Worm (Caenorhabditis elegans) whole organism, young adult: ENCODE measurements around the gene B0244.6.

Experiments used
- B0336.3 ChIP-seq: fragments of 200-800 bp; sonication (Bioruptor generic); IDR thresholded peaks from 2 replicates; pipeline ENCODE4 v1.3.6; 2022; ENCODE audit warnings: missing genetic modification characterization, missing compliant biosample characterization
- D2030.7 ChIP-seq: fragments of 200-800 bp; sonication (Bioruptor generic); IDR thresholded peaks from 2 replicates; pipeline ENCODE4 v1.3.6; 2022; ENCODE audit warnings: missing genetic modification reagents, missing genetic modification characterization, missing compliant biosample characterization
- F10E7.11 ChIP-seq: sonication (generic microtip); optimal IDR thresholded peaks from 2 replicates; lab custom pipeline; 2017; ENCODE audit warnings: mild to moderate bottlenecking, missing genetic modification characterization, moderate library complexity, missing compliant biosample characterization
- F22D6.2 ChIP-seq: sonication (generic microtip); optimal IDR thresholded peaks from 2 replicates; lab custom pipeline; 2016; ENCODE audit warnings: mild to moderate bottlenecking, missing genetic modification characterization, missing compliant biosample characterization
- F23B12.7 ChIP-seq: sonication (generic microtip); optimal IDR thresholded peaks from 2 replicates; lab custom pipeline; 2017; ENCODE audit warnings: missing genetic modification characterization, mild to moderate bottlenecking, missing compliant biosample characterization, antibody characterized with exemption, moderate library complexity; ENCODE audit not compliant: insufficient read depth
- F37B4.10 ChIP-seq: fragments of 200-800 bp; sonication (Bioruptor generic); IDR thresholded peaks from 2 replicates; pipeline ENCODE4 v1.3.6; 2022; ENCODE audit warnings: missing genetic modification characterization, missing compliant biosample characterization
- F49E8.2 ChIP-seq: sonication (generic microtip); optimal IDR thresholded peaks from 3 replicates; lab custom pipeline; 2017; ENCODE audit warnings: missing genetic modification characterization, mild to moderate bottlenecking, missing compliant biosample characterization, antibody characterized with exemption, moderate library complexity; ENCODE audit not compliant: insufficient read depth
- F52B5.7 ChIP-seq: sonication (generic microtip); optimal IDR thresholded peaks from 2 replicates; lab custom pipeline; 2016; ENCODE audit warnings: mild to moderate bottlenecking, missing genetic modification characterization, missing compliant biosample characterization
- F57A8.1 ChIP-seq: fragments of 200-800 bp; sonication (Bioruptor generic); optimal IDR thresholded peaks from 2 replicates; lab custom pipeline; 2018; ENCODE audit warnings: mild to moderate bottlenecking, missing genetic modification characterization, moderate library complexity, missing compliant biosample characterization
- T07F8.4 ChIP-seq: sonication (generic microtip); optimal IDR thresholded peaks from 2 replicates; lab custom pipeline; 2016; ENCODE audit warnings: mild to moderate bottlenecking, missing genetic modification characterization, moderate library complexity, missing compliant biosample characterization
- Y53F4B.3 ChIP-seq: fragments of 200-800 bp; sonication (Bioruptor generic); IDR thresholded peaks from 2 replicates; pipeline ENCODE4 v1.3.6; 2022; ENCODE audit warnings: missing genetic modification reagents, missing genetic modification characterization, missing compliant biosample characterization
- Y53G8AR.9 ChIP-seq: fragments of 200-800 bp; sonication (Bioruptor generic); conservative IDR thresholded peaks from 2 replicates; pipeline ENCODE4 v1.3.6; 2022; ENCODE audit warnings: missing genetic modification reagents, missing genetic modification characterization, missing compliant biosample characterization
- Y79H2A.3 ChIP-seq: fragments of 200-800 bp; sonication (Bioruptor generic); conservative IDR thresholded peaks from 2 replicates; pipeline ENCODE4 v1.3.6; 2022; ENCODE audit warnings: missing genetic modification reagents, missing genetic modification characterization, missing compliant biosample characterization
- ama-1 ChIP-seq, 3 experiments: fragments of 150-350 bp in 1 of 3; sonication (generic microtip) in 2 of 3; optimal IDR thresholded peaks; 2 replicates each; lab custom pipeline; 2014 to 2018; ENCODE audit warnings: missing biosample characterization in 2 of 3, missing genetic modification characterization in 2 of 3, missing genetic modification reagents in 2 of 3
- aptf-2 ChIP-seq: fragments of 200-800 bp; sonication (Bioruptor generic); conservative IDR thresholded peaks from 2 replicates; pipeline ENCODE4 v1.3.6; 2022; ENCODE audit warnings: missing genetic modification reagents, missing genetic modification characterization, missing compliant biosample characterization
- atf-7 ChIP-seq: sonication (generic microtip); optimal IDR thresholded peaks from 2 replicates; lab custom pipeline; 2017; ENCODE audit warnings: mild to moderate bottlenecking, missing genetic modification characterization, missing compliant biosample characterization
- bed-1 ChIP-seq: fragments of 200-800 bp; sonication (Bioruptor generic); IDR thresholded peaks from 2 replicates; pipeline ENCODE4 v1.3.6; 2022; ENCODE audit warnings: missing genetic modification reagents, missing genetic modification characterization, missing compliant biosample characterization
- bed-2 ChIP-seq: fragments of 200-800 bp; sonication (Bioruptor generic); IDR thresholded peaks from 2 replicates; pipeline ENCODE4 v1.3.6; 2022; ENCODE audit warnings: missing genetic modification reagents, missing genetic modification characterization, missing compliant biosample characterization
- ccch-3 ChIP-seq: fragments of 200-800 bp; sonication (Bioruptor generic); optimal IDR thresholded peaks from 2 replicates; lab custom pipeline; 2018; ENCODE audit warnings: mild to moderate bottlenecking, missing genetic modification characterization, missing compliant biosample characterization
- ceh-27 ChIP-seq: fragments of 200-800 bp; sonication (Bioruptor generic); optimal IDR thresholded peaks from 2 replicates; lab custom pipeline; 2018; ENCODE audit warnings: mild to moderate bottlenecking, missing genetic modification characterization, moderate library complexity, missing compliant biosample characterization
- ceh-40 ChIP-seq: fragments of 200-800 bp; sonication (Bioruptor generic); IDR thresholded peaks from 2 replicates; pipeline ENCODE4 v1.3.6; 2022; ENCODE audit warnings: missing genetic modification characterization, missing compliant biosample characterization
- ceh-91 ChIP-seq: fragments of 200-800 bp; sonication (Bioruptor generic); IDR thresholded peaks from 2 replicates; pipeline ENCODE4 v1.3.6; 2022; ENCODE audit warnings: missing genetic modification reagents, missing genetic modification characterization, missing compliant biosample characterization
- chd-7 ChIP-seq: sonication (generic microtip); optimal IDR thresholded peaks from 2 replicates; lab custom pipeline; 2016; ENCODE audit warnings: mild to moderate bottlenecking, missing genetic modification characterization, moderate library complexity, missing compliant biosample characterization
- dox-1 ChIP-seq: fragments of 200-800 bp; sonication (Bioruptor generic); IDR thresholded peaks from 2 replicates; pipeline ENCODE4 v1.3.6; 2022; ENCODE audit warnings: missing genetic modification reagents, missing genetic modification characterization, missing compliant biosample characterization
- dpl-1 ChIP-seq: fragments of 150-350 bp; optimal IDR thresholded peaks from 2 replicates; lab custom pipeline; 2014; ENCODE audit warnings: missing biosample characterization, missing genetic modification reagents, missing genetic modification characterization
- egl-44 ChIP-seq: fragments of 200-800 bp; sonication (Bioruptor generic); IDR thresholded peaks from 2 replicates; pipeline ENCODE4 v1.3.6; 2022; ENCODE audit warnings: missing genetic modification reagents, missing genetic modification characterization, missing compliant biosample characterization
- egrh-3 ChIP-seq: fragments of 200-800 bp; sonication (Bioruptor generic); IDR thresholded peaks from 2 replicates; pipeline ENCODE4 v1.3.6; 2022; ENCODE audit warnings: missing genetic modification reagents, missing genetic modification characterization, missing compliant biosample characterization
- ets-4 ChIP-seq: fragments of 200-800 bp; sonication (Bioruptor generic); optimal IDR thresholded peaks from 2 replicates; lab custom pipeline; 2018; ENCODE audit warnings: mild to moderate bottlenecking, missing genetic modification characterization, missing compliant biosample characterization
- hmg-1.2 ChIP-seq: fragments of 200-800 bp; sonication (Bioruptor generic); IDR thresholded peaks from 2 replicates; pipeline ENCODE4 v1.3.6; 2022; ENCODE audit warnings: missing genetic modification reagents, missing genetic modification characterization, missing compliant biosample characterization
- hrde-1 ChIP-seq: sonication (generic microtip); optimal IDR thresholded peaks from 2 replicates; lab custom pipeline; 2016; ENCODE audit warnings: missing genetic modification characterization, mild to moderate bottlenecking, missing compliant biosample characterization, moderate library complexity, missing genotype, missing genetic modification reagents, borderline replicate concordance
- hsf-1 ChIP-seq: fragments of 200-800 bp; sonication (Bioruptor generic); IDR thresholded peaks from 2 replicates; pipeline ENCODE4 v1.3.6; 2022; ENCODE audit warnings: missing genetic modification reagents, missing genetic modification characterization, missing compliant biosample characterization
- let-526 ChIP-seq: fragments of 200-800 bp; sonication (Bioruptor generic); IDR thresholded peaks from 2 replicates; pipeline ENCODE4 v1.3.6; 2022; ENCODE audit warnings: missing genetic modification reagents, missing genetic modification characterization, missing compliant biosample characterization
- lin-26 ChIP-seq: fragments of 200-800 bp; sonication (Bioruptor generic); IDR thresholded peaks from 2 replicates; pipeline ENCODE4 v1.3.6; 2022; ENCODE audit warnings: missing genetic modification reagents, missing genetic modification characterization, missing compliant biosample characterization
- lin-35 ChIP-seq, 3 experiments: fragments of 150-350 bp in 2 of 3; sonication (generic microtip) in 1 of 3; optimal IDR thresholded peaks; 2 replicates each; lab custom pipeline; 2014 to 2018; ENCODE audit warnings: missing biosample characterization in 3 of 3, missing genetic modification characterization in 3 of 3, missing genetic modification reagents in 3 of 3
- lin-54 ChIP-seq: fragments of 200-800 bp; sonication (Bioruptor generic); optimal IDR thresholded peaks from 2 replicates; lab custom pipeline; 2018; ENCODE audit warnings: mild to moderate bottlenecking, missing genetic modification characterization, missing compliant biosample characterization
- lsl-1 ChIP-seq: fragments of 200-800 bp; sonication (Bioruptor generic); optimal IDR thresholded peaks from 2 replicates; lab custom pipeline; 2018; ENCODE audit warnings: mild to moderate bottlenecking, missing genetic modification characterization, moderate library complexity, missing compliant biosample characterization
- lsy-27 ChIP-seq: sonication (generic microtip); optimal IDR thresholded peaks from 2 replicates; lab custom pipeline; 2017; ENCODE audit warnings: missing genetic modification characterization, mild to moderate bottlenecking, missing compliant biosample characterization, antibody characterized with exemption, missing genotype, borderline replicate concordance; ENCODE audit not compliant: insufficient read depth
- madf-6 ChIP-seq: fragments of 200-800 bp; sonication (Bioruptor generic); IDR thresholded peaks from 2 replicates; pipeline ENCODE4 v1.3.6; 2022; ENCODE audit warnings: missing genetic modification reagents, missing genetic modification characterization, missing compliant biosample characterization
- mel-28 ChIP-seq: sonication (generic microtip); optimal IDR thresholded peaks from 2 replicates; lab custom pipeline; 2016; ENCODE audit warnings: borderline replicate concordance, mild to moderate bottlenecking, missing genetic modification characterization, missing compliant biosample characterization
- nhr-80 ChIP-seq: sonication (generic microtip); optimal IDR thresholded peaks from 2 replicates; lab custom pipeline; 2016; ENCODE audit warnings: missing genetic modification characterization, missing compliant biosample characterization
- nhr-90 ChIP-seq: sonication (generic microtip); optimal IDR thresholded peaks from 2 replicates; lab custom pipeline; 2016; ENCODE audit warnings: missing genotype, mild to moderate bottlenecking, missing genetic modification characterization, missing compliant biosample characterization
- pha-4 ChIP-seq: fragments of 150-350 bp; sonication (generic microtip); optimal IDR thresholded peaks from 2 replicates; lab custom pipeline; 2014; ENCODE audit warnings: missing biosample characterization, missing genetic modification reagents, missing genetic modification characterization
- snpc-3.4 ChIP-seq: sonication (generic microtip); optimal IDR thresholded peaks from 2 replicates; lab custom pipeline; 2017; ENCODE audit warnings: missing genetic modification characterization, mild to moderate bottlenecking, missing compliant biosample characterization, antibody characterized with exemption, moderate library complexity, missing genotype, missing genetic modification reagents
- somi-1 ChIP-seq: fragments of 200-800 bp; sonication (Bioruptor generic); optimal IDR thresholded peaks from 2 replicates; lab custom pipeline; 2018; ENCODE audit warnings: mild to moderate bottlenecking, missing genetic modification characterization, missing compliant biosample characterization
- unc-130 ChIP-seq: sonication (generic microtip); optimal IDR thresholded peaks from 2 replicates; lab custom pipeline; 2016; ENCODE audit warnings: missing genetic modification reagents, missing genetic modification characterization, missing compliant biosample characterization
- zim-3 ChIP-seq: sonication (generic microtip); optimal IDR thresholded peaks from 2 replicates; lab custom pipeline; 2017; ENCODE audit warnings: mild to moderate bottlenecking, missing genetic modification characterization, moderate library complexity, missing compliant biosample characterization
- ztf-6 ChIP-seq: fragments of 200-800 bp; sonication (Bioruptor generic); IDR thresholded peaks from 2 replicates; pipeline ENCODE4 v1.3.6; 2022; ENCODE audit warnings: missing genetic modification reagents, missing genetic modification characterization, missing compliant biosample characterization

B0244.6 gene

ce11 chrIII:5785273-5785929 is 47.6 kb downstream of the B0244.6 start, which contains the start of gene Y37B11A.3 (continued):
- TF ChIP-seq zim-3 (tag; lab: Kevin White, UChicago) (no peak), Y79H2A.3 (no peak), ama-1 (optimal IDR thresholded peaks at IDR 0.05; lab: Kevin White, UChicago) (no peak), ama-1 (GFP tag; optimal IDR thresholded peaks at IDR 0.05; lab: Kevin White, UChicago) (no peak), lsl-1 (GFP tag; lab: Kevin White, UChicago) (no peak), B0336.3 (GFP tag; lab: Robert Waterston, UW) (peak; percentile 46; the same call in 1 of the 2 replicates), somi-1 (GFP tag; lab: Kevin White, UChicago) (no peak), ceh-91 (GFP tag; lab: Robert Waterston, UW) (no peak), snpc-3.4 (tag; lab: Kevin White, UChicago) (no peak), lin-26 (GFP tag; lab: Robert Waterston, UW) (no peak), F52B5.7 (tag; lab: Kevin White, UChicago) (no peak), pha-4 (tag; lab: Kevin White, UChicago) (no peak), F22D6.2 (no peak), F37B4.10 (GFP tag; lab: Robert Waterston, UW) (no peak), madf-6 (peak; percentile 30; the same call in 1 of the 2 replicates), ccch-3 (GFP tag; lab: Kevin White, UChicago) (no peak), ets-4 (GFP tag; lab: Kevin White, UChicago) (no peak), nhr-90 (tag; lab: Kevin White, UChicago) (no peak), egrh-3 (GFP tag; lab: Robert Waterston, UW) (no peak; the same call in 1 of the 2 replicates), atf-7 (tag; lab: Kevin White, UChicago) (no peak), chd-7 (tag; lab: Kevin White, UChicago) (no peak), F10E7.11 (tag; lab: Kevin White, UChicago) (no peak), ceh-40 (no peak), bed-1 (GFP tag; lab: Robert Waterston, UW) (no peak), bed-2 (GFP tag; lab: Robert Waterston, UW) (no peak), lsy-27 (tag; lab: Kevin White, UChicago) (no peak), hmg-1.2 (GFP tag; lab: Robert Waterston, UW) (0 out of 2 replicates have a peak, but pooled peaks have one; percentile 26), nhr-80 (tag; lab: Kevin White, UChicago) (peak; percentile 43), dox-1 (GFP tag; lab: Robert Waterston, UW) (no peak; the same call in 1 of the 2 replicates), egl-44 (GFP tag; lab: Robert Waterston, UW) (no peak), ceh-27 (GFP tag; lab: Kevin White, UChicago) (no peak), D2030.7 (0 out of 2 replicates have a peak, but pooled peaks have one; percentile 11), hsf-1 (GFP tag; lab: Robert Waterston, UW) (no peak), F49E8.2 (tag; lab: Kevin White, UChicago) (no peak), unc-130 (GFP tag; lab: Kevin White, UChicago) (no peak), ztf-6 (GFP tag; lab: Robert Waterston, UW) (no peak), let-526 (peak; percentile 84), Y53F4B.3 (GFP tag; lab: Robert Waterston, UW) (no peak), aptf-2 (no peak), Y53G8AR.9 (peak; percentile 74), lin-54 (peak; percentile 73), F57A8.1 (GFP tag; lab: Kevin White, UChicago) (no peak), dpl-1 (no peak), lin-35 (GFP tag; optimal IDR thresholded peaks at IDR 0.05; lab: Kevin White, UChicago) (peak in 1 of 3 experiments; percentile 72), mel-28 (tag; lab: Kevin White, UChicago) (no peak), F23B12.7 (tag; lab: Kevin White, UChicago) (peak; percentile 21), hrde-1 (tag; lab: Kevin White, UChicago) (no peak), T07F8.4 (tag; lab: Kevin White, UChicago) (no peak)
